Fruit fly (Drosophila melanogaster) Kc167 (cell line): ENCODE data around the gene elg1.

Experiments
- h ChIP-seq: fragments of >200 bp; optimal IDR thresholded peaks from 3 replicates; lab custom pipeline; 2018; ENCODE audit warnings: missing external identifiers
- ttk ChIP-seq: sonication (Bioruptor generic); optimal IDR thresholded peaks from 2 replicates; lab custom pipeline; 2017; ENCODE audit warnings: missing external identifiers

DNA sequence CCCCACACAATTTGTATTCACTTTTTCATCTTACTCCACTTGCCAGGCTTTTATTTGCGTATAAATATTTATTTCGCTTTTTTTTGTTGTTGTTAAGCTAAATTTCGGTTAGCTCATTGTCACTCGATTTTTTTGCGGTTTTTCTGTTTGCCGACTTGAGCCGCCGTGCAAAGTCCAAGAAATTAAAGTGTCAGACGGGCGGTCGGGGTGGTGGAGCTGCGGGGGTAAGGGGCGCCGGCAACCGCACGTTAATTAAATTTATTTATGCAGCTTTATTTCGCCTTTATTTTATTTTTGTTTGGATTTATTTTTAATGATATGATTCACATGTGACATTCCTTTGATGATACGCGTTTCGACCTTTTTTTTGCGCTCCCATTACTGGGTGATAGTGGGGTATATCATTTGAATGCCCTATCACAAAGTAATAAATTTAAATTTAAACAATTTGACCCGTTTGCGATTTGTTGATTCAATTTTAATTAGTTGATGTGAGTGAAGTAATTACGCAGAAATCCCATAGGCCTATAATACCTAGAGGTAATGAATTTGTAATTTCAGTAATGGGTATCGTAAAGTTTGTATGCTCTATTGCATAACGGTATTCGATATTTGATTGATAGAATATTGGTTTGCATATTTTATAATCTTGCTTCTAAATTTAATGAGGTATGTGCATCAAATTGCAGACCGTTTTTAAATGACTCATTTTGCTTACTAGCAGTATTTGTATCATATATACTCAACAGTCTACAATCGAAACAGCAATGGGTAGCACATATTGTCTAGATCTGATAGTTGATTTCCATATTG, 33.7 kb downstream of the elg1 start:
- TF ChIP-seq ttk (lab: Kevin White, UChicago) (no peak), h (lab: Kevin White, UChicago) (no peak)
